Fruit fly (Drosophila melanogaster) whole organism, embryonic: Measurements from ENCODE around the gene CG43338.

ENCODE experiments used
- CG15269 ChIP-seq: fragments of 200-800 bp; sonication (Bioruptor generic); optimal IDR thresholded peaks from 2 replicates; lab custom pipeline; 2018; ENCODE audit warnings: missing biosample characterization, mild to moderate bottlenecking, missing genetic modification characterization, moderate library complexity
- CG2889 ChIP-seq: fragments of 200-800 bp; sonication (Bioruptor generic); IDR thresholded peaks from 3 replicates; pipeline ENCODE4 v1.3.6; 2022; ENCODE audit warnings: missing biosample characterization, missing genetic modification characterization
- H2.0 ChIP-seq: fragments of 200-800 bp; sonication (Bioruptor generic); IDR thresholded peaks from 2 replicates; pipeline ENCODE4 v1.3.6; 2022; ENCODE audit warnings: missing biosample characterization, missing genetic modification characterization
- Hr3 ChIP-seq: fragments of 200-800 bp; sonication (Bioruptor generic); optimal IDR thresholded peaks from 3 replicates; lab custom pipeline; 2016; ENCODE audit warnings: missing biosample characterization, missing genetic modification characterization
- Six4 ChIP-seq: fragments of 200-800 bp; sonication (Bioruptor generic); optimal IDR thresholded peaks from 2 replicates; lab custom pipeline; 2016; ENCODE audit warnings: missing biosample characterization, missing genetic modification characterization
- Sox100B ChIP-seq: fragments of 200-800 bp; sonication (Bioruptor generic); optimal IDR thresholded peaks from 3 replicates; lab custom pipeline; 2018; ENCODE audit warnings: missing biosample characterization, mild to moderate bottlenecking, missing genetic modification characterization
- YL-1 ChIP-seq: fragments of 200-800 bp; sonication (Bioruptor generic); optimal IDR thresholded peaks from 3 replicates; lab custom pipeline; 2017; ENCODE audit warnings: missing biosample characterization, mild to moderate bottlenecking, missing genetic modification characterization
- chm ChIP-seq: fragments of 200-800 bp; sonication (Bioruptor generic); IDR thresholded peaks from 2 replicates; pipeline ENCODE4 v1.3.6; 2022; ENCODE audit warnings: missing biosample characterization, missing genetic modification characterization
- odd ChIP-seq: fragments of 200-800 bp; sonication (Bioruptor generic); optimal IDR thresholded peaks from 2 replicates; lab custom pipeline; 2017; ENCODE audit warnings: missing biosample characterization, mild to moderate bottlenecking, missing genetic modification characterization
- usp ChIP-seq: fragments of >200 bp; optimal IDR thresholded peaks from 2 replicates; lab custom pipeline; 2017; ENCODE audit warnings: missing biosample characterization, missing genetic modification characterization

dm6 chr2L:18671146-18671545, at the start of gene CG43338:
- TF ChIP-seq YL-1, result no peak
- TF ChIP-seq usp, result no peak
- TF ChIP-seq H2.0 (GFP tag; lab: Robert Waterston, UW), result no peak
- TF ChIP-seq CG15269 (tag; lab: Kevin White, UChicago), result no peak
- TF ChIP-seq Six4, result no peak
- TF ChIP-seq CG2889, result no peak
- no peak for TF ChIP-seq Hr3 (GFP tag; lab: Kevin White, UChicago)
- no peak for TF ChIP-seq chm
- TF ChIP-seq Sox100B (GFP tag; lab: Kevin White, UChicago), result no peak
- no peak for TF ChIP-seq odd (GFP tag; lab: Kevin White, UChicago)
